Worm (Caenorhabditis elegans): ENCODE measurements around the gene srz-62.
"Not testable (repeated sequence)": the region's sequence is repeated elsewhere in the genome, so short reads cannot be mapped to it uniquely, and the experiment has no call there.

Gene srz-62

ce11 chrIV:3909114-3909513, 8.8 kb downstream of the srz-62 start, which contains the start of gene F56D6.13:
TSS of gene F56D6.13 (plus strand) at chrIV:3909414.
- no peak for TF ChIP-seq ztf-23 (GFP tag; IDR thresholded peaks at IDR 0.05)
- TF ChIP-seq cog-1 (tag; optimal IDR thresholded peaks at IDR 0.05) = no peak
- TF ChIP-seq med-1 (GFP tag; optimal IDR thresholded peaks at IDR 0.05; ENCODE audit: insufficient read depth) = no peak
- TF ChIP-seq klf-2 (GFP tag; conservative IDR thresholded peaks at IDR 0.05) = no peak
- no peak for TF ChIP-seq ztf-29 (GFP tag; IDR thresholded peaks at IDR 0.05)
- no peak for TF ChIP-seq T22C8.4 (GFP tag; IDR thresholded peaks at IDR 0.05)
- no peak for TF ChIP-seq flt-1 (GFP tag; IDR thresholded peaks at IDR 0.05)
- no peak for TF ChIP-seq ref-1 (GFP tag; conservative IDR thresholded peaks at IDR 0.05)
- no peak for TF ChIP-seq tab-1 (GFP tag; IDR thresholded peaks at IDR 0.05)

ce11 chrIV:3911848-3912247, 11.5 kb downstream of the srz-62 start, which contains the start of gene F56D6.18:
TSS of gene F56D6.18 (minus strand) at chrIV:3911948.
- not testable (repeated sequence) for TF ChIP-seq med-1 (GFP tag; optimal IDR thresholded peaks at IDR 0.05; ENCODE audit: insufficient read depth); cog-1 (tag; optimal IDR thresholded peaks at IDR 0.05); T22C8.4 (GFP tag; IDR thresholded peaks at IDR 0.05)

ce11 chrIV:3912598-3912997, 12.3 kb downstream of the srz-62 start, which contains the start of gene F56D6.20:
TSS of gene F56D6.20 (plus strand) at chrIV:3912898.
- TF ChIP-seq T22C8.4 (GFP tag; IDR thresholded peaks at IDR 0.05) (no peak), tab-1 (GFP tag; IDR thresholded peaks at IDR 0.05) (no peak), cog-1 (tag; optimal IDR thresholded peaks at IDR 0.05) (no peak), ztf-29 (GFP tag; IDR thresholded peaks at IDR 0.05) (no peak), ztf-23 (GFP tag; IDR thresholded peaks at IDR 0.05) (no peak), flt-1 (GFP tag; IDR thresholded peaks at IDR 0.05) (no peak), ref-1 (GFP tag; conservative IDR thresholded peaks at IDR 0.05) (no peak), med-1 (GFP tag; optimal IDR thresholded peaks at IDR 0.05; ENCODE audit: insufficient read depth) (no peak), klf-2 (GFP tag; conservative IDR thresholded peaks at IDR 0.05) (no peak)

- TF ChIP-seq ztf-23 (GFP tag; IDR thresholded peaks at IDR 0.05) = no peak
Observed at ce11 chrIV:3914462-3914861, 14.2 kb downstream of the srz-62 start, which contains the start of gene F56D6.19. TSS of gene F56D6.19 (plus strand) at chrIV:3914762.

- no peak for TF ChIP-seq flt-1 (GFP tag; IDR thresholded peaks at IDR 0.05)
- no peak for TF ChIP-seq ztf-29 (GFP tag; IDR thresholded peaks at IDR 0.05)
- no peak for TF ChIP-seq ref-1 (GFP tag; conservative IDR thresholded peaks at IDR 0.05)
- no peak for TF ChIP-seq med-1 (GFP tag; optimal IDR thresholded peaks at IDR 0.05; ENCODE audit: insufficient read depth)
Observed at ce11 chrIV:3915296-3915695, 15.0 kb downstream of the srz-62 start, which contains the start of gene srz-20. TSS of gene srz-20 (plus strand) at chrIV:3915596.

ce11 chrIV:3917405-3917804, 17.1 kb downstream of the srz-62 start, which contains the start of gene F56D6.14:
TSS of gene F56D6.14 (plus strand) at chrIV:3917705.
- no peak for TF ChIP-seq ztf-23 (GFP tag; IDR thresholded peaks at IDR 0.05)
- TF ChIP-seq tab-1 (GFP tag; IDR thresholded peaks at IDR 0.05) = no peak
- no peak for TF ChIP-seq med-1 (GFP tag; optimal IDR thresholded peaks at IDR 0.05; ENCODE audit: insufficient read depth)
- TF ChIP-seq ref-1 (GFP tag; conservative IDR thresholded peaks at IDR 0.05) = no peak
- TF ChIP-seq cog-1 (tag; optimal IDR thresholded peaks at IDR 0.05) = no peak
- TF ChIP-seq klf-2 (GFP tag; conservative IDR thresholded peaks at IDR 0.05) = no peak
- TF ChIP-seq ztf-29 (GFP tag; IDR thresholded peaks at IDR 0.05) = no peak

- TF ChIP-seq flt-1 (GFP tag; IDR thresholded peaks at IDR 0.05) = no peak
- TF ChIP-seq tab-1 (GFP tag; IDR thresholded peaks at IDR 0.05) = no peak
- no peak for TF ChIP-seq ztf-29 (GFP tag; IDR thresholded peaks at IDR 0.05)
- no peak for TF ChIP-seq klf-2 (GFP tag; conservative IDR thresholded peaks at IDR 0.05)
- TF ChIP-seq ztf-23 (GFP tag; IDR thresholded peaks at IDR 0.05) = no peak
Observed at ce11 chrIV:3918160-3918559, 17.9 kb downstream of the srz-62 start, which contains the start of gene F56D6.23. TSS of gene F56D6.23 (plus strand) at chrIV:3918460.

ce11 chrIV:3919506-3919905, 19.2 kb downstream of the srz-62 start, which contains the start of gene srz-19:
TSS of gene srz-19 (plus strand) at chrIV:3919806.
- TF ChIP-seq ztf-29 (GFP tag; IDR thresholded peaks at IDR 0.05) = no peak
- no peak for TF ChIP-seq ztf-23 (GFP tag; IDR thresholded peaks at IDR 0.05)
- TF ChIP-seq med-1 (GFP tag; optimal IDR thresholded peaks at IDR 0.05; ENCODE audit: insufficient read depth) = no peak

ce11 chrIV:3921898-3922297, 21.6 kb downstream of the srz-62 start, which contains the start of gene clec-67:
TSS of gene clec-67 (plus strand) at chrIV:3922165.
- TF ChIP-seq ztf-29 (GFP tag; IDR thresholded peaks at IDR 0.05) (no peak), cog-1 (tag; optimal IDR thresholded peaks at IDR 0.05) (no peak), flt-1 (GFP tag; IDR thresholded peaks at IDR 0.05) (no peak), ztf-23 (GFP tag; IDR thresholded peaks at IDR 0.05) (no peak), tab-1 (GFP tag; IDR thresholded peaks at IDR 0.05) (no peak)

- TF ChIP-seq med-1 (GFP tag; optimal IDR thresholded peaks at IDR 0.05; ENCODE audit: insufficient read depth) (no peak), cog-1 (tag; optimal IDR thresholded peaks at IDR 0.05) (no peak), ref-1 (GFP tag; conservative IDR thresholded peaks at IDR 0.05) (no peak), ztf-29 (GFP tag; IDR thresholded peaks at IDR 0.05) (no peak), klf-2 (GFP tag; conservative IDR thresholded peaks at IDR 0.05) (no peak), ztf-23 (GFP tag; IDR thresholded peaks at IDR 0.05) (no peak), T22C8.4 (GFP tag; IDR thresholded peaks at IDR 0.05) (no peak), tab-1 (GFP tag; IDR thresholded peaks at IDR 0.05) (no peak), flt-1 (GFP tag; IDR thresholded peaks at IDR 0.05) (no peak)
Observed at ce11 chrIV:3926117-3926516, 25.8 kb downstream of the srz-62 start, which contains the start of gene clec-68. TSS of gene clec-68 (plus strand) at chrIV:3926417.

ce11 chrIV:3932408-3932807, 32.1 kb downstream of the srz-62 start, which contains the start of gene clec-70:
TSS of gene clec-70 (plus strand) at chrIV:3932708.
- TF ChIP-seq ref-1 (GFP tag; conservative IDR thresholded peaks at IDR 0.05); T22C8.4 (GFP tag; IDR thresholded peaks at IDR 0.05); klf-2 (GFP tag; conservative IDR thresholded peaks at IDR 0.05): not testable (repeated sequence)
